Fruit fly (Drosophila melanogaster) whole organism, embryonic: ENCODE measurements around the gene CG11975.
A peak's percentile ranks its signal among the peaks of the same experiment; 100 is the strongest.

Experiments used
- Aef1 ChIP-seq: fragments of 200-800 bp; sonication (Bioruptor generic); IDR thresholded peaks from 3 replicates; pipeline ENCODE4 v1.3.6; 2022; ENCODE audit warnings: missing biosample characterization, missing genetic modification characterization
- CG10147 ChIP-seq: fragments of 200-800 bp; sonication (Bioruptor generic); optimal IDR thresholded peaks from 2 replicates; lab custom pipeline; 2019; ENCODE audit warnings: missing biosample characterization, mild to moderate bottlenecking, missing genetic modification characterization, moderate library complexity
- CG10274 ChIP-seq: fragments of 200-800 bp; sonication (Bioruptor generic); optimal IDR thresholded peaks from 3 replicates; lab custom pipeline; 2017; ENCODE audit warnings: missing biosample characterization, mild to moderate bottlenecking, missing genetic modification characterization
- CG11093 ChIP-seq: fragments of 200-800 bp; sonication (Bioruptor generic); IDR thresholded peaks from 3 replicates; pipeline ENCODE4 v1.3.6; 2022; ENCODE audit warnings: missing biosample characterization, missing genetic modification characterization
- CG11696 ChIP-seq: fragments of 200-800 bp; sonication (Bioruptor generic); IDR thresholded peaks from 2 replicates; pipeline ENCODE4 v1.3.6; 2022; ENCODE audit warnings: missing biosample characterization, missing genetic modification characterization
- CG11723 ChIP-seq: fragments of 200-800 bp; sonication (Bioruptor generic); optimal IDR thresholded peaks from 2 replicates; lab custom pipeline; 2017; ENCODE audit warnings: missing biosample characterization, mild to moderate bottlenecking, missing genetic modification characterization
- CG12391 ChIP-seq: fragments of 200-800 bp; sonication (Bioruptor generic); optimal IDR thresholded peaks from 3 replicates; lab custom pipeline; 2018; ENCODE audit warnings: missing biosample characterization, mild to moderate bottlenecking, missing genetic modification characterization, moderate library complexity
- CG13296 ChIP-seq: fragments of 200-800 bp; sonication (Bioruptor generic); optimal IDR thresholded peaks from 3 replicates; lab custom pipeline; 2018; ENCODE audit warnings: missing biosample characterization, mild to moderate bottlenecking, missing genetic modification characterization
- CG16863 ChIP-seq: fragments of 200-800 bp; sonication (Bioruptor generic); optimal IDR thresholded peaks from 3 replicates; lab custom pipeline; 2016; ENCODE audit warnings: missing biosample characterization, missing genetic modification characterization
- CG18262 ChIP-seq: fragments of 200-800 bp; optimal IDR thresholded peaks from 3 replicates; lab custom pipeline; 2019; ENCODE audit warnings: missing biosample characterization, mild to moderate bottlenecking, missing genetic modification characterization, moderate library complexity
- CG2199 ChIP-seq: fragments of 200-800 bp; sonication (Bioruptor generic); IDR thresholded peaks from 3 replicates; pipeline ENCODE4 v1.3.6; 2022; ENCODE audit warnings: missing biosample characterization, missing genetic modification characterization
- CG2712 ChIP-seq: fragments of 200-800 bp; optimal IDR thresholded peaks from 3 replicates; lab custom pipeline; 2019; ENCODE audit warnings: missing biosample characterization, mild to moderate bottlenecking, missing genetic modification characterization, moderate library complexity
- CG4360 ChIP-seq: fragments of 200-800 bp; sonication (Bioruptor generic); IDR thresholded peaks from 2 replicates; pipeline ENCODE4 v1.3.6; 2022; ENCODE audit warnings: missing biosample characterization, missing genetic modification characterization
- CG4820 ChIP-seq: fragments of 200-800 bp; sonication (Bioruptor generic); optimal IDR thresholded peaks from 3 replicates; lab custom pipeline; 2016; ENCODE audit warnings: missing biosample characterization, missing genetic modification characterization
- CG5180 ChIP-seq: fragments of 200-800 bp; sonication (Bioruptor generic); optimal IDR thresholded peaks from 3 replicates; lab custom pipeline; 2017; ENCODE audit warnings: missing biosample characterization, missing genetic modification characterization, mild to moderate bottlenecking, moderate library complexity, missing genetic modification reagents
- CG6765 ChIP-seq: fragments of 200-800 bp; sonication (Bioruptor generic); optimal IDR thresholded peaks from 3 replicates; lab custom pipeline; 2017; ENCODE audit warnings: missing biosample characterization, mild to moderate bottlenecking, missing genetic modification characterization
- CG6854 ChIP-seq: fragments of 200-800 bp; sonication (Bioruptor generic); optimal IDR thresholded peaks from 3 replicates; lab custom pipeline; 2017; ENCODE audit warnings: missing biosample characterization, mild to moderate bottlenecking, missing genetic modification characterization
- CG8944 ChIP-seq: fragments of 200-800 bp; sonication (Bioruptor generic); optimal IDR thresholded peaks from 3 replicates; lab custom pipeline; 2016; ENCODE audit warnings: missing biosample characterization, missing genetic modification characterization
- CG9876 ChIP-seq: fragments of 200-800 bp; sonication (Bioruptor generic); optimal IDR thresholded peaks from 2 replicates; lab custom pipeline; 2016; ENCODE audit warnings: missing biosample characterization, missing genetic modification characterization
- Dref ChIP-seq: fragments of 200-800 bp; sonication (Bioruptor generic); IDR thresholded peaks from 2 replicates; pipeline ENCODE4 v1.3.6; 2022; ENCODE audit warnings: missing biosample characterization, missing genetic modification characterization
- Fer2 ChIP-seq: fragments of 200-800 bp; sonication (Bioruptor generic); optimal IDR thresholded peaks from 2 replicates; lab custom pipeline; 2018; ENCODE audit warnings: missing biosample characterization, mild to moderate bottlenecking, missing genetic modification characterization, moderate library complexity
- HLH3B ChIP-seq: fragments of 200-800 bp; sonication (Bioruptor generic); IDR thresholded peaks from 2 replicates; pipeline ENCODE4 v1.3.6; 2022; ENCODE audit warnings: missing biosample characterization, missing genetic modification characterization
- HLHmδ ChIP-seq: fragments of 200-800 bp; sonication (Bioruptor generic); optimal IDR thresholded peaks from 2 replicates; lab custom pipeline; 2018; ENCODE audit warnings: missing biosample characterization, mild to moderate bottlenecking, missing genetic modification characterization, moderate library complexity
- Hand ChIP-seq: fragments of 200-800 bp; sonication (Bioruptor generic); optimal IDR thresholded peaks from 2 replicates; lab custom pipeline; 2017; ENCODE audit warnings: mild to moderate bottlenecking, missing biosample characterization, missing genetic modification reagents, missing genetic modification characterization
- Hmr ChIP-seq: fragments of 200-800 bp; sonication (Bioruptor generic); optimal IDR thresholded peaks from 3 replicates; lab custom pipeline; 2017; ENCODE audit warnings: mild to moderate bottlenecking, missing biosample characterization, missing genetic modification reagents, missing genetic modification characterization
- MTF-1 ChIP-seq: fragments of 200-800 bp; sonication (Bioruptor generic); optimal IDR thresholded peaks from 2 replicates; lab custom pipeline; 2018; ENCODE audit warnings: missing biosample characterization, mild to moderate bottlenecking, missing genetic modification characterization, borderline replicate concordance
- Six4 ChIP-seq: fragments of 200-800 bp; sonication (Bioruptor generic); optimal IDR thresholded peaks from 2 replicates; lab custom pipeline; 2016; ENCODE audit warnings: missing biosample characterization, missing genetic modification characterization
- TFAM ChIP-seq: fragments of 200-800 bp; sonication (Bioruptor generic); optimal IDR thresholded peaks from 2 replicates; lab custom pipeline; 2017; ENCODE audit warnings: missing biosample characterization, missing genetic modification characterization, inconsistent platforms
- az2 ChIP-seq: fragments of 200-800 bp; sonication (Bioruptor generic); optimal IDR thresholded peaks from 3 replicates; lab custom pipeline; 2016; ENCODE audit warnings: missing biosample characterization, missing genetic modification characterization
- br ChIP-seq: fragments of >200 bp; optimal IDR thresholded peaks from 2 replicates; lab custom pipeline; 2017
- crol ChIP-seq: fragments of 200-800 bp; sonication (Bioruptor generic); IDR thresholded peaks from 2 replicates; pipeline ENCODE4 v1.3.6; 2022; ENCODE audit warnings: missing biosample characterization, missing genetic modification characterization
- da ChIP-seq: fragments of 200-800 bp; sonication (Bioruptor generic); optimal IDR thresholded peaks from 2 replicates; lab custom pipeline; 2016; ENCODE audit warnings: missing biosample characterization, missing genetic modification characterization
- gcm2 ChIP-seq: fragments of 200-800 bp; sonication (Bioruptor generic); optimal IDR thresholded peaks from 2 replicates; lab custom pipeline; 2016; ENCODE audit warnings: missing biosample characterization, missing genetic modification characterization
- grn ChIP-seq: fragments of 200-800 bp; sonication (Bioruptor generic); optimal IDR thresholded peaks from 3 replicates; lab custom pipeline; 2017; ENCODE audit warnings: missing biosample characterization, missing genetic modification characterization
- her ChIP-seq: fragments of 200-800 bp; sonication (Bioruptor generic); optimal IDR thresholded peaks from 2 replicates; lab custom pipeline; 2016; ENCODE audit warnings: missing biosample characterization, missing genetic modification characterization
- lbe ChIP-seq: fragments of 200-800 bp; sonication (Bioruptor generic); optimal IDR thresholded peaks from 2 replicates; lab custom pipeline; 2016; ENCODE audit warnings: missing biosample characterization, mild to moderate bottlenecking, missing genetic modification characterization
- mirr ChIP-seq: fragments of 200-800 bp; sonication (Bioruptor generic); optimal IDR thresholded peaks from 3 replicates; lab custom pipeline; 2018; ENCODE audit warnings: missing biosample characterization, mild to moderate bottlenecking, missing genetic modification characterization
- nerfin-1 ChIP-seq: fragments of 200-800 bp; sonication (Bioruptor generic); optimal IDR thresholded peaks from 3 replicates; lab custom pipeline; 2019; ENCODE audit warnings: missing biosample characterization, mild to moderate bottlenecking, missing genetic modification characterization, moderate library complexity
- pho ChIP-seq: fragments of 200-800 bp; sonication (Bioruptor generic); optimal IDR thresholded peaks from 2 replicates; lab custom pipeline; 2016; ENCODE audit warnings: missing biosample characterization, missing genetic modification characterization
- pros ChIP-seq: fragments of 200-800 bp; sonication (Bioruptor generic); optimal IDR thresholded peaks from 3 replicates; lab custom pipeline; 2019; ENCODE audit warnings: missing biosample characterization, mild to moderate bottlenecking, missing genetic modification characterization, moderate library complexity
- sima ChIP-seq: fragments of 200-800 bp; sonication (Bioruptor generic); optimal IDR thresholded peaks from 2 replicates; lab custom pipeline; 2016; ENCODE audit warnings: missing biosample characterization, missing genetic modification characterization
- sna ChIP-seq: fragments of 200-800 bp; sonication (Bioruptor generic); IDR thresholded peaks from 2 replicates; pipeline ENCODE4 v1.3.6; 2022; ENCODE audit warnings: missing biosample characterization, missing genetic modification characterization; ENCODE audit not compliant: partially characterized antibody
- ssp ChIP-seq: fragments of 200-800 bp; sonication (Bioruptor generic); IDR thresholded peaks from 2 replicates; pipeline ENCODE4 v1.3.6; 2022; ENCODE audit warnings: missing biosample characterization, missing genetic modification characterization
- stwl ChIP-seq: fragments of 200-800 bp; sonication (Bioruptor generic); optimal IDR thresholded peaks from 3 replicates; lab custom pipeline; 2018; ENCODE audit warnings: missing biosample characterization, mild to moderate bottlenecking, missing genetic modification characterization, moderate library complexity
- tap ChIP-seq: fragments of 200-800 bp; optimal IDR thresholded peaks from 3 replicates; lab custom pipeline; 2019; ENCODE audit warnings: missing biosample characterization, mild to moderate bottlenecking, missing genetic modification characterization, moderate library complexity
- toy ChIP-seq: fragments of 200-800 bp; sonication (Bioruptor generic); IDR thresholded peaks from 2 replicates; pipeline ENCODE4 v1.3.6; 2022; ENCODE audit warnings: missing biosample characterization, missing genetic modification characterization
- twi ChIP-seq: fragments of 200-800 bp; optimal IDR thresholded peaks from 2 replicates; lab custom pipeline; 2019; ENCODE audit warnings: missing biosample characterization, mild to moderate bottlenecking, missing genetic modification characterization, moderate library complexity
- zf30C ChIP-seq: fragments of 200-800 bp; sonication (Bioruptor generic); optimal IDR thresholded peaks from 3 replicates; lab custom pipeline; 2018; ENCODE audit warnings: missing biosample characterization, mild to moderate bottlenecking, missing genetic modification characterization

CG11975 gene

DNA sequence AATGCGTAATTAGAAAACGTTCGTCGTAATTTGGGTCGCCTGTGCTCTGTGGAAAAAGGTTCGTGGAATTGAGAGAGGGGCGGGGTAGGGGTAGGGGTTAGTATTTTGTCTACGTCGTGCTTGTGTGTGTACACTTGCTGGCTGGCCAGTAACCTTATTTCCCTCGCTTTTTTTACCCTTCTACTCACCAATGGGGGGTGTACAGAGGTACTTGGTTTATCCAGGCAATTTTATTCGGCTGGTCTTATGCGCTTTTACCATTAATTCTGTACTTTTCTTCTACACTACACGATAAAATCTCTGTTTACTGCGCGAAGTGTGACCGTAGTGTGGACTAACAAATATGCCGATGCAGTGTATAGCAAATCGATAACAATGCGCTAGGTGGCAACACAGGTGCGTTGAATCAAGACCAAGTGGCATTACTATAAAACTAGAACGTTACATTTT is 26.7 kb downstream of the CG11975 start, which contains the start of gene tgo (continued):
- TF ChIP-seq HLH3B (GFP tag; lab: Robert Waterston, UW) (no peak), twi (tag; lab: Kevin White, UChicago) (no peak), Aef1 (GFP tag; lab: Robert Waterston, UW) (no peak), stwl (peak; percentile 71), CG10147 (no peak), az2 (GFP tag; lab: Kevin White, UChicago) (no peak), sima (GFP tag; lab: Kevin White, UChicago) (no peak), sna (GFP tag; lab: Robert Waterston, UW) (0 out of 2 replicates have a peak, but pooled peaks have one; percentile 23), CG16863 (GFP tag; lab: Kevin White, UChicago) (no peak), CG12391 (tag; lab: Kevin White, UChicago) (peak; percentile 28), Hand (GFP tag; lab: Kevin White, UChicago) (no peak), CG4360 (GFP tag; lab: Robert Waterston, UW) (no peak), CG6854 (GFP tag; lab: Kevin White, UChicago) (no peak), Hmr (GFP tag; lab: Kevin White, UChicago) (no peak), her (GFP tag; lab: Kevin White, UChicago) (no peak), pho (GFP tag; lab: Kevin White, UChicago) (no peak), CG10274 (GFP tag; lab: Kevin White, UChicago) (no peak), CG13296 (no peak), gcm2 (no peak), crol (GFP tag; lab: Robert Waterston, UW) (peak; percentile 98), CG8944 (GFP tag; lab: Kevin White, UChicago) (no peak), ssp (GFP tag; lab: Robert Waterston, UW) (no peak)
- TF ChIP-seq, all 482 proteins: peak for 91

DNA sequence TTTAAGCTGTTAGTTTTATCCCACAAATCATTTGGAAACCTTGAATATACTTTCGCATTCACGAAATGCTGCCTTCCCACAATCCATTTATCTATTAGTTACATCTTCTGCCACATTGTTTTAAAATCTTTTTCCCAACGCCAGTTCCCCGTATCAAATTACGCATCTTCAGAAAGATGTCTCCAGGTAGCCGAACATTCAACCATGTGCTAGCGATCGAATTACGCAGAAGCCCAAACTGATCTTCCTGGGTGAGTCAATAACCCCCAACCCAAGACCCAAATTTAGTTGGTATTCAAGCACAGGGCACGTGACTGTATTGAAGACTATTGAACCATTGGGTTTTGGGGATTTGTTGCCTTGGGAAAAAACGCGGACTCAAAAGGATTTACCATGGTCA is 30.9 kb downstream of the CG11975 start:
- TF ChIP-seq grn (GFP tag; lab: Kevin White, UChicago) = peak; percentile 9
- peak; percentile 12 for TF ChIP-seq Six4 (GFP tag; lab: Kevin White, UChicago)
- TF ChIP-seq CG11696 = no peak
- no peak for TF ChIP-seq CG5180
- TF ChIP-seq HLHmδ (GFP tag; lab: Kevin White, UChicago) = peak; percentile 34
- TF ChIP-seq CG2199 (GFP tag; lab: Robert Waterston, UW) = 0 out of 3 replicates have a peak, but pooled peaks have one; percentile 26
- TF ChIP-seq twi (tag; lab: Kevin White, UChicago) = peak; percentile 89
- TF ChIP-seq CG9876 (GFP tag; lab: Kevin White, UChicago) = no peak
- no peak for TF ChIP-seq br (lab: Kevin White, UChicago)
- TF ChIP-seq pros (GFP tag; lab: Kevin White, UChicago) = peak; percentile 96

DNA sequence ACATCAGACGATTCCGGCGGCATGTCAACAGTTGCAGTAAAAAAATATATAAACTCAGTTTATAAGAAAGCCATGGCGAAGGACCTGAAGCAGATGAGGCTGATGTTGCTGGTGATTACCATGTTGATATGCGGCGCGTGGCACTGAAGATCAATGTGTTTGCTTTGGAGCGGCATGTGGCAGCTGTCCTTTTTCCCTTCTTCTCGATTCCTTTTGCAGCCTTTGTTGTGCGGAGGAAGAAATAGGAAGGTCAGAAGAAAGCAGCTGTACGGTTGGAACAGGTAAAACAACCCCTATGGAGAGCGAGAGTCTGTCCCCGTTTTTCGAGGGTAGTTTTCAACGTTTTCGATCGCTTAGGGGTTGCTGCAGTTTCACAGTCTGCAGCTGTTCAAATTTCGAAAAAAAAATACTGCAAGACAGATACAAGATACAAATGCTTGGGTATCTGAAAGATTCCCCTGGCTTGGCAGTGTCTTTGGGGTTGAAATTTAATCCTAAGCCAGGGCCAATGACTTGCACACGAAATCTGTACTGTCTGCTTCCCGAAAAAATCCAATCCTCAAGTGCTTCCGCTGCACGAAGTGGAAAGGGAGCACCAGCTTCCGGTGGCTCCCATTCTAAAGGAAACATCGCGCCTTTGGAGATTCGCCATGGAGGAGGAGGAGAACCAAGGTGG is 31.9 kb downstream of the CG11975 start:
- TF ChIP-seq CG2712 = no peak
- TF ChIP-seq CG11723 = no peak
- TF ChIP-seq zf30C = no peak
- no peak for TF ChIP-seq mirr (GFP tag; lab: Kevin White, UChicago)
- TF ChIP-seq toy (GFP tag; lab: Robert Waterston, UW) = no peak
- peak; percentile 75 for TF ChIP-seq da
- TF ChIP-seq lbe (GFP tag; lab: Kevin White, UChicago) = no peak
- TF ChIP-seq tap (tag; lab: Kevin White, UChicago) = peak; percentile 58
- no peak for TF ChIP-seq TFAM
- TF ChIP-seq CG6765 (GFP tag; lab: Kevin White, UChicago) = no peak
- peak; percentile 20 for TF ChIP-seq nerfin-1 (tag; lab: Kevin White, UChicago)
- TF ChIP-seq CG11093 (GFP tag; lab: Robert Waterston, UW) = no peak
- TF ChIP-seq Fer2 (tag; lab: Kevin White, UChicago) = no peak
- no peak for TF ChIP-seq Dref (GFP tag; lab: Robert Waterston, UW)
- no peak for TF ChIP-seq sna (GFP tag; lab: Robert Waterston, UW)
- no peak for TF ChIP-seq MTF-1 (GFP tag; lab: Kevin White, UChicago)
- no peak for TF ChIP-seq CG4820 (GFP tag; lab: Kevin White, UChicago)
- TF ChIP-seq CG18262 (tag; lab: Kevin White, UChicago) = no peak
